Worm (Caenorhabditis elegans) whole organism, L4/young adult: ENCODE measurements around the gene mkk-4.

Experiments used
- W03F9.2 ChIP-seq: fragments of 150-350 bp; optimal IDR thresholded peaks from 2 replicates; lab custom pipeline; 2014; ENCODE audit warnings: missing biosample characterization, missing genetic modification characterization
- dao-5 ChIP-seq: sonication (generic microtip); optimal IDR thresholded peaks from 2 replicates; lab custom pipeline; 2016; ENCODE audit warnings: missing genotype, missing genetic modification characterization, moderate library complexity, missing compliant biosample characterization
- him-1 ChIP-seq: sonication (generic microtip); optimal IDR thresholded peaks from 2 replicates; lab custom pipeline; 2016; ENCODE audit warnings: missing genotype, missing genetic modification reagents, missing genetic modification characterization, missing compliant biosample characterization

DNA sequence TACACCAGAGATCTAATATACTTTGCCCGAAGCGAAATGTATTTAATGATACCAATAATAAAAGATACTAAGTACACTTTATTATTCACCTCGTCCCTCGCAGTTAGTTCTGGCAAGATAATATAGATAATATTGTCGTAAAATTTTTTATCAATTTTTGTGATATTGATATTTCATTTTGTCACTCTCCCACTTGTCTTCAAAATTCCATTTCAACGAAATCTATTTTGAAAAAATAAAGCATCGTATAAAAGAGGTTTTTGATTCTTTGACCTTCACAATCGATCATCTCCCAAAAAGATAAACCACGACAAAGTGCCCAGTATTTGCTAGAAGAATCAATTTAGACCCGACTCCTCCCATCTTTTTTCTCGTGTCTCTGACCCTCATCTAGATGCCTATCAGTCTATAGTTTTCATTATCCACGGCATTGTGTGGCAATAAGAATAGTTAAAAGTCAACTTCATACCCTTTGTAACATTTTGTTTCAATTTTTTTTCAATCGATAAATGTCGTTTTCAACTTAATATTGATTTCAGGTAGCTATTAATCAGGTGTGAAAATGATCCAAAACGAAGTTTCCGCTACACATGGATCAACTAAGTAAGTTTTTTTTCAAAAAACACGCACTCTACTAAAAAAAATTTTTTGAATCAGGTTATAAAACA is 26.2 kb downstream of the mkk-4 start, which contains the start of gene cbs-1:
- no peak for TF ChIP-seq W03F9.2 (tag; lab: Kevin White, UChicago)
- TF ChIP-seq dao-5 (tag; lab: Kevin White, UChicago) = no peak
- no peak for TF ChIP-seq him-1 (tag; lab: Kevin White, UChicago)
